Fruit fly (Drosophila melanogaster) whole organism, prepupa: ENCODE measurements around the gene escl.

ENCODE experiments used
- Blimp-1 ChIP-seq: fragments of 200-800 bp; sonication (Bioruptor generic); optimal IDR thresholded peaks from 3 replicates; lab custom pipeline; 2017; ENCODE audit warnings: missing biosample characterization, missing genetic modification characterization, mild to moderate bottlenecking, moderate library complexity, missing genetic modification reagents
- CG10631 ChIP-seq: fragments of 200-800 bp; sonication (Bioruptor generic); optimal IDR thresholded peaks from 2 replicates; lab custom pipeline; 2016; ENCODE audit warnings: missing biosample characterization, missing genetic modification characterization
- CG10669 ChIP-seq: fragments of 200-800 bp; sonication (Bioruptor generic); optimal IDR thresholded peaks from 3 replicates; lab custom pipeline; 2018; ENCODE audit warnings: missing biosample characterization, mild to moderate bottlenecking, missing genetic modification characterization, moderate library complexity
- CG11294 ChIP-seq: fragments of 200-800 bp; sonication (Bioruptor generic); IDR thresholded peaks from 2 replicates; pipeline ENCODE4 v1.3.6; 2022; ENCODE audit warnings: missing biosample characterization, missing genetic modification characterization
- CG1621 ChIP-seq: fragments of 200-800 bp; sonication (Bioruptor generic); optimal IDR thresholded peaks from 3 replicates; lab custom pipeline; 2018; ENCODE audit warnings: missing biosample characterization, mild to moderate bottlenecking, missing genetic modification characterization
- CG3032 ChIP-seq: fragments of 200-800 bp; optimal IDR thresholded peaks from 2 replicates; lab custom pipeline; 2019; ENCODE audit warnings: missing biosample characterization, mild to moderate bottlenecking, missing genetic modification characterization, moderate library complexity
- CG31627 ChIP-seq: fragments of 200-800 bp; sonication (Bioruptor generic); optimal IDR thresholded peaks from 3 replicates; lab custom pipeline; 2016; ENCODE audit warnings: missing biosample characterization, missing genetic modification characterization
- CG32006 ChIP-seq: fragments of 200-800 bp; sonication (Bioruptor generic); optimal IDR thresholded peaks from 3 replicates; lab custom pipeline; 2017; ENCODE audit warnings: missing biosample characterization, mild to moderate bottlenecking, missing genetic modification characterization
- CG4318 ChIP-seq: fragments of 200-800 bp; sonication (Bioruptor generic); optimal IDR thresholded peaks from 3 replicates; lab custom pipeline; 2017; ENCODE audit warnings: missing biosample characterization, mild to moderate bottlenecking, missing genetic modification characterization
- CG6163 ChIP-seq: fragments of 200-800 bp; sonication (Bioruptor generic); IDR thresholded peaks from 3 replicates; pipeline ENCODE4 v1.3.6; 2022; ENCODE audit warnings: missing biosample characterization, missing genetic modification characterization
- CG6808 ChIP-seq: fragments of 200-800 bp; sonication (Bioruptor generic); optimal IDR thresholded peaks from 3 replicates; lab custom pipeline; 2017; ENCODE audit warnings: missing biosample characterization, missing genetic modification characterization, mild to moderate bottlenecking, moderate library complexity, missing genetic modification reagents
- CG6854 ChIP-seq: fragments of 200-800 bp; sonication (Bioruptor generic); optimal IDR thresholded peaks from 2 replicates; lab custom pipeline; 2017; ENCODE audit warnings: missing biosample characterization, mild to moderate bottlenecking, missing genetic modification characterization
- CG8119 ChIP-seq: fragments of 200-800 bp; sonication (Bioruptor generic); IDR thresholded peaks from 3 replicates; pipeline ENCODE4 v1.3.6; 2022; ENCODE audit warnings: missing biosample characterization, missing genetic modification characterization
- CG8632 ChIP-seq: fragments of 200-800 bp; sonication (Bioruptor generic); optimal IDR thresholded peaks from 3 replicates; lab custom pipeline; 2016; ENCODE audit warnings: missing biosample characterization, missing genetic modification characterization
- CG9139 ChIP-seq: fragments of 200-800 bp; sonication (Bioruptor generic); optimal IDR thresholded peaks from 3 replicates; lab custom pipeline; 2017; ENCODE audit warnings: missing biosample characterization, mild to moderate bottlenecking, missing genetic modification characterization
- Eip75B ChIP-seq: fragments of 200-800 bp; sonication (Bioruptor generic); optimal IDR thresholded peaks from 3 replicates; lab custom pipeline; 2016; ENCODE audit warnings: missing biosample characterization, missing genetic modification characterization
- Eip78C ChIP-seq: fragments of 200-800 bp; sonication (Bioruptor generic); peaks from one replicate; lab custom pipeline; 2016; ENCODE audit warnings: missing biosample characterization, missing genetic modification characterization
- Ets96B ChIP-seq: fragments of 200-800 bp; optimal IDR thresholded peaks from 2 replicates; lab custom pipeline; 2019; ENCODE audit warnings: missing biosample characterization, mild to moderate bottlenecking, missing genetic modification characterization, moderate library complexity
- Hr39 ChIP-seq: fragments of 200-800 bp; sonication (Bioruptor generic); optimal IDR thresholded peaks from 2 replicates; lab custom pipeline; 2016; ENCODE audit warnings: missing biosample characterization, missing genetic modification characterization
- OdsH ChIP-seq: fragments of 200-800 bp; sonication (Bioruptor generic); optimal IDR thresholded peaks from 3 replicates; lab custom pipeline; 2016; ENCODE audit warnings: missing biosample characterization, missing genetic modification characterization
- Smox ChIP-seq: fragments of 200-800 bp; sonication (Bioruptor generic); optimal IDR thresholded peaks from 3 replicates; lab custom pipeline; 2016; ENCODE audit warnings: missing biosample characterization, missing genetic modification characterization
- Sox102F ChIP-seq: fragments of 200-800 bp; sonication (Bioruptor generic); optimal IDR thresholded peaks from 2 replicates; lab custom pipeline; 2016; ENCODE audit warnings: missing biosample characterization, mild to moderate bottlenecking, missing genetic modification characterization
- Sox14 ChIP-seq: fragments of 200-800 bp; sonication (Bioruptor generic); optimal IDR thresholded peaks from 3 replicates; lab custom pipeline; 2016; ENCODE audit warnings: missing biosample characterization, missing genetic modification characterization
- achi ChIP-seq: fragments of 200-800 bp; sonication (Bioruptor generic); optimal IDR thresholded peaks from 3 replicates; lab custom pipeline; 2016; ENCODE audit warnings: missing biosample characterization, missing genetic modification characterization
- acj6 ChIP-seq: fragments of 200-800 bp; sonication (Bioruptor generic); optimal IDR thresholded peaks from 3 replicates; lab custom pipeline; 2016; ENCODE audit warnings: missing biosample characterization, missing genetic modification characterization
- cyc ChIP-seq: fragments of 200-800 bp; sonication (Bioruptor generic); optimal IDR thresholded peaks from 3 replicates; lab custom pipeline; 2016; ENCODE audit warnings: missing biosample characterization, missing genetic modification characterization
- dac ChIP-seq: fragments of 200-800 bp; sonication (Bioruptor generic); optimal IDR thresholded peaks from 2 replicates; lab custom pipeline; 2017; ENCODE audit warnings: missing biosample characterization, mild to moderate bottlenecking, missing genetic modification characterization
- dsx ChIP-seq: fragments of 200-800 bp; optimal IDR thresholded peaks from 3 replicates; lab custom pipeline; 2019; ENCODE audit warnings: missing biosample characterization, mild to moderate bottlenecking, missing genetic modification characterization, moderate library complexity; ENCODE audit not compliant: poor library complexity, severe bottlenecking
- esn ChIP-seq: fragments of 200-800 bp; sonication (Bioruptor generic); optimal IDR thresholded peaks from 2 replicates; lab custom pipeline; 2016; ENCODE audit warnings: missing biosample characterization, mild to moderate bottlenecking, missing genetic modification characterization, moderate library complexity
- fkh ChIP-seq: fragments of 200-800 bp; sonication (Bioruptor generic); optimal IDR thresholded peaks from 3 replicates; lab custom pipeline; 2017; ENCODE audit warnings: missing biosample characterization, mild to moderate bottlenecking, missing genetic modification characterization, moderate library complexity
- lz ChIP-seq: fragments of 200-800 bp; sonication (Bioruptor generic); optimal IDR thresholded peaks from 3 replicates; lab custom pipeline; 2016; ENCODE audit warnings: missing biosample characterization, missing genetic modification characterization
- pdm3 ChIP-seq: fragments of 200-800 bp; sonication (Bioruptor generic); optimal IDR thresholded peaks from 3 replicates; lab custom pipeline; 2016; ENCODE audit warnings: missing biosample characterization, missing genetic modification characterization
- salr ChIP-seq, 2 experiments: fragments of 200-800 bp; sonication (Bioruptor generic); optimal IDR thresholded peaks; 3 replicates each; lab custom pipeline; 2016 to 2018; ENCODE audit warnings: missing biosample characterization in 2 of 2, missing genetic modification characterization in 2 of 2, mild to moderate bottlenecking in 1 of 2
- spab ChIP-seq: fragments of 200-800 bp; sonication (Bioruptor generic); optimal IDR thresholded peaks from 2 replicates; lab custom pipeline; 2017; ENCODE audit warnings: missing biosample characterization, mild to moderate bottlenecking, missing genetic modification characterization, missing genetic modification reagents
- ss ChIP-seq, 2 experiments: fragments of 200-800 bp; sonication (Bioruptor generic); optimal IDR thresholded peaks; 2 replicates in 1 of 2; 3 replicates in 1 of 2; lab custom pipeline; 2017 to 2018; ENCODE audit warnings: mild to moderate bottlenecking in 2 of 2, missing biosample characterization in 2 of 2, missing genetic modification characterization in 2 of 2, moderate library complexity in 1 of 2
- topi ChIP-seq: fragments of 200-800 bp; sonication (Bioruptor generic); optimal IDR thresholded peaks from 3 replicates; lab custom pipeline; 2016; ENCODE audit warnings: missing biosample characterization, missing genetic modification characterization

escl gene

dm6 chr2L:12011682-12012655 lies 21.2 kb downstream of the escl start (continued):
- peak; percentile 74 for TF ChIP-seq Blimp-1 (GFP tag; lab: Kevin White, UChicago)
- TF ChIP-seq pdm3, result peak; percentile 52
- peak; percentile 80 for TF ChIP-seq topi
- TF ChIP-seq ss (GFP tag; optimal IDR thresholded peaks at IDR 0.05; lab: Kevin White, UChicago), result peak; percentile 75 to 78
- TF ChIP-seq CG3032, result peak; percentile 72
- TF ChIP-seq Eip75B (GFP tag; lab: Kevin White, UChicago), result peak; percentile 90
- no peak for TF ChIP-seq CG4318
- TF ChIP-seq OdsH (GFP tag; lab: Kevin White, UChicago), result peak; percentile 31
- no peak for TF ChIP-seq CG11294 (GFP tag; lab: Robert Waterston, UW)
- no peak for TF ChIP-seq CG8119 (GFP tag; lab: Robert Waterston, UW)
- TF ChIP-seq CG6163 (GFP tag; lab: Robert Waterston, UW), result no peak
- peak; percentile 69 for TF ChIP-seq CG6808 (GFP tag; lab: Kevin White, UChicago)
- TF ChIP-seq CG32006, result peak; percentile 5
- peak; percentile 54 for TF ChIP-seq Ets96B (tag; lab: Kevin White, UChicago)
- TF ChIP-seq Sox102F (GFP tag; lab: Kevin White, UChicago), result peak; percentile 83
- TF ChIP-seq CG6854 (GFP tag; lab: Kevin White, UChicago), result peak; percentile 90
- TF ChIP-seq salr (GFP tag; optimal IDR thresholded peaks at IDR 0.05; lab: Kevin White, UChicago), result peak; percentile 1 to 47

dm6 chr2L:12013243-12013642 lies 22.5 kb downstream of the escl start:
- TF ChIP-seq pdm3 (peak; percentile 52), CG32006 (no peak), acj6 (GFP tag; lab: Kevin White, UChicago) (peak; percentile 54), achi (peak; percentile 1), spab (GFP tag; lab: Kevin White, UChicago) (no peak), CG8632 (GFP tag; lab: Kevin White, UChicago) (no peak), Sox14 (GFP tag; lab: Kevin White, UChicago) (peak; percentile 19), CG6163 (GFP tag; lab: Robert Waterston, UW) (peak; percentile 30; the same call in 2 of the 3 replicates), CG31627 (peak; percentile 41), Sox102F (GFP tag; lab: Kevin White, UChicago) (peak; percentile 33), salr (GFP tag; optimal IDR thresholded peaks at IDR 0.05; lab: Kevin White, UChicago) (peak in 1 of 2 experiments; percentile 10), esn (GFP tag; lab: Kevin White, UChicago) (peak; percentile 32), cyc (GFP tag; lab: Kevin White, UChicago) (peak; percentile 34), CG3032 (peak; percentile 17), Smox (peak; percentile 40), dac (no peak), dsx (GFP tag; lab: Kevin White, UChicago) (no peak), lz (GFP tag; lab: Kevin White, UChicago) (peak; percentile 27), OdsH (GFP tag; lab: Kevin White, UChicago) (peak; percentile 29), Hr39 (GFP tag; lab: Kevin White, UChicago) (peak; percentile 53), CG10631 (peak; percentile 48), CG1621 (tag; lab: Kevin White, UChicago) (peak; percentile 32), fkh (GFP tag; lab: Kevin White, UChicago) (no peak), Ets96B (tag; lab: Kevin White, UChicago) (peak; percentile 16), CG10669 (peak; percentile 45), topi (peak; percentile 39), CG9139 (no peak), Eip78C (GFP tag; lab: Kevin White, UChicago) (peak; percentile 85)
